Worm (Caenorhabditis elegans): ENCODE results near the gene M117.1.

The M117.1 gene

ce11 chrIV:11842121-11842520, 28.1 kb downstream of the M117.1 start, which contains the start of gene F38H4.3:
Gene F38H4.3 (plus strand): TSS chrIV:11842421.
- TF ChIP-seq unc-120 (tag; optimal IDR thresholded peaks at IDR 0.05; ENCODE audit: poor library complexity, severe bottlenecking) (no peak), elt-3 (tag; optimal IDR thresholded peaks at IDR 0.05) (no peak), nhr-237 (tag; optimal IDR thresholded peaks at IDR 0.05) (no peak), nhr-28 (tag; optimal IDR thresholded peaks at IDR 0.05) (no peak), hlh-1 (tag; optimal IDR thresholded peaks at IDR 0.05) (no peak), zip-8 (tag; optimal IDR thresholded peaks at IDR 0.05) (no peak), mab-5 (tag; optimal IDR thresholded peaks at IDR 0.05) (no peak), ceh-39 (tag; optimal IDR thresholded peaks at IDR 0.05) (no peak), ces-1 (GFP tag; optimal IDR thresholded peaks at IDR 0.05) (no peak), nhr-2 (tag; optimal IDR thresholded peaks at IDR 0.05) (no peak)

DNA sequence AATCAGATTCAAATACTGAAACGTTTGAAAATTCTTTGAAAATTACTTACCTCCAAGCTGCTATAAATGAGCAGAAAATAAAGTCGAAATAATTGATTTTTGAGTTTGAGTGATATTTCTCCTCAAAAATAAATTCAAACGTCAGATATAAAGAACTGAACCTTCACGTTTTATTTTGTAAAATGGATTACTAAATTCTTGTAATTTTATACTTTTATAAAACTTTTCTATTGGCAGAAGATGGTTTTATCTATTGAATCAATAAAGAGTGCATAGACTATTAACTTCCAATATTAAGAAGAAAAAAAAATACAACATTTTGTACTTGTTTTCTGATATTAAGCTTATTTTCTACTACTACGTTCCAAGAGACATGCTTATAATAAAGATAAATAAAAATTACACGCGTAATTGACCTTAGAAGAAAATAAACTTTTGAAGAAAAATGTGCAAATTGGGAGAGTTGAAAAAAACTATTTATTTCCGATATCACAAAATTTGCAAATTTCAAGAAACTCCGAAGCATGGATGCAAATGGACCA, 33.8 kb downstream of the M117.1 start, which contains the start of the genes F38H4.6 and F38H4.4:
Gene F38H4.6 (minus strand): TSS at position 101 of the 542 bp plus-strand sequence.
Gene F38H4.4 (plus strand): TSS at position 492 of the 542 bp plus-strand sequence.
- TF ChIP-seq mls-2 (tag; optimal IDR thresholded peaks at IDR 0.05), result no peak

DNA sequence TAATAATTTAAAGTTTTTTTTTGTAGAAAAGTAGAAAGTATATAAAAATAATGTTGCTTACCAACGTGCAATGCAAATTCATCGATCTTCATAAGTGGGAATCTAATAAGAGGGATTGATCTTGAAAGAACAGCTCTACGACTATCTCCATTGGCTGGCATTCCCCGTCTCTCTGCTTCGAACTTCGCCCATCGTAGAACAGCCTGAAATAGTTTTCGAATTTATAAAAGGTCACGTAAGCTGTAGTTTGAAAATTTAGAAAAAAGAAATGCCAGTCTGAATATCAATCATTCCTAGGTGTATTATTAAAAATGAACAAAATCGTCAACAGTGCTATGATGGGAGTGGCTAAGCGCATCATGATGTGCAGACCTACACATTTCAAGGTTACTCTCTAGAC, 37.8 kb downstream of the M117.1 start, which contains the start of gene F38H4.5:
Gene F38H4.5 (plus strand): TSS at position 301 of the 400 bp plus-strand sequence.
- TF ChIP-seq unc-120 (tag; optimal IDR thresholded peaks at IDR 0.05; ENCODE audit: poor library complexity, severe bottlenecking), result no peak
- no peak for TF ChIP-seq zip-8 (tag; optimal IDR thresholded peaks at IDR 0.05)
- no peak for TF ChIP-seq nhr-237 (tag; optimal IDR thresholded peaks at IDR 0.05)
- no peak for TF ChIP-seq elt-3 (tag; optimal IDR thresholded peaks at IDR 0.05)
- TF ChIP-seq blmp-1 (tag; optimal IDR thresholded peaks at IDR 0.05), result no peak
- TF ChIP-seq ceh-83 (GFP tag; optimal IDR thresholded peaks at IDR 0.05), result no peak
- TF ChIP-seq elt-1 (tag; optimal IDR thresholded peaks at IDR 0.05; ENCODE audit: borderline replicate concordance, insufficient read depth), result no peak
- no peak for TF ChIP-seq flh-1 (GFP tag; optimal IDR thresholded peaks at IDR 0.05)
- TF ChIP-seq bed-3 (GFP tag; optimal IDR thresholded peaks at IDR 0.05), result no peak
- no peak for TF ChIP-seq lin-32 (GFP tag; optimal IDR thresholded peaks at IDR 0.05)

- TF ChIP-seq mep-1 (tag; optimal IDR thresholded peaks at IDR 0.05), result peak; percentile 60
- TF ChIP-seq lin-32 (GFP tag; optimal IDR thresholded peaks at IDR 0.05), result no peak
- TF ChIP-seq tbx-8 (GFP tag; optimal IDR thresholded peaks at IDR 0.05), result no peak
- peak; percentile 2 for TF ChIP-seq lsy-2 (tag; optimal IDR thresholded peaks at IDR 0.05)
- TF ChIP-seq pha-4 (tag; optimal IDR thresholded peaks at IDR 0.05), result peak; percentile 81
- no peak for TF ChIP-seq nhr-12 (tag; optimal IDR thresholded peaks at IDR 0.05)
- TF ChIP-seq nhr-76 (tag; optimal IDR thresholded peaks at IDR 0.05), result no peak
- TF ChIP-seq elt-1 (tag; optimal IDR thresholded peaks at IDR 0.05; ENCODE audit: borderline replicate concordance, insufficient read depth), result no peak
- peak; percentile 24 for TF ChIP-seq sptf-1 (tag; optimal IDR thresholded peaks at IDR 0.05)
- TF ChIP-seq ceh-39 (tag; optimal IDR thresholded peaks at IDR 0.05), result peak; percentile 34
- TF ChIP-seq bed-3 (GFP tag; optimal IDR thresholded peaks at IDR 0.05), result no peak
- TF ChIP-seq M03D4.4 (tag; optimal IDR thresholded peaks at IDR 0.05), result no peak
- TF ChIP-seq ces-1 (GFP tag; optimal IDR thresholded peaks at IDR 0.05), result peak; percentile 75
- TF ChIP-seq elt-3 (tag; optimal IDR thresholded peaks at IDR 0.05), result no peak
- no peak for TF ChIP-seq ztf-11 (tag; optimal IDR thresholded peaks at IDR 0.05)
- no peak for TF ChIP-seq nhr-28 (tag; optimal IDR thresholded peaks at IDR 0.05)
- TF ChIP-seq hlh-1 (tag; optimal IDR thresholded peaks at IDR 0.05), result peak; percentile 29
- peak; percentile 8 for TF ChIP-seq drap-1 (GFP tag; optimal IDR thresholded peaks at IDR 0.05)
These were observed 40.7 kb downstream of the M117.1 start, which contains the start of gene tag-30 for ce11 chrIV:11854777-11855176. Gene tag-30 (minus strand): TSS chrIV:11855159.

- TF ChIP-seq bed-3 (GFP tag; optimal IDR thresholded peaks at IDR 0.05), result no peak
- TF ChIP-seq elt-1 (tag; optimal IDR thresholded peaks at IDR 0.05; ENCODE audit: borderline replicate concordance, insufficient read depth), result no peak
- TF ChIP-seq ceh-83 (GFP tag; optimal IDR thresholded peaks at IDR 0.05), result no peak
- no peak for TF ChIP-seq sptf-1 (tag; optimal IDR thresholded peaks at IDR 0.05)
- no peak for TF ChIP-seq lsy-2 (tag; optimal IDR thresholded peaks at IDR 0.05)
- TF ChIP-seq blmp-1 (tag; optimal IDR thresholded peaks at IDR 0.05), result no peak
- no peak for TF ChIP-seq ham-2 (GFP tag; optimal IDR thresholded peaks at IDR 0.05)
- TF ChIP-seq nhr-2 (tag; optimal IDR thresholded peaks at IDR 0.05), result no peak
- no peak for TF ChIP-seq lin-13 (tag; optimal IDR thresholded peaks at IDR 0.05)
- TF ChIP-seq tbx-8 (GFP tag; optimal IDR thresholded peaks at IDR 0.05), result no peak
- TF ChIP-seq mab-5 (tag; optimal IDR thresholded peaks at IDR 0.05), result no peak
- no peak for TF ChIP-seq ceh-43 (GFP tag; optimal IDR thresholded peaks at IDR 0.05)
- no peak for TF ChIP-seq mls-2 (tag; optimal IDR thresholded peaks at IDR 0.05)
- TF ChIP-seq unc-62 (GFP tag; optimal IDR thresholded peaks at IDR 0.05), result no peak
These were observed 41.4 kb downstream of the M117.1 start for ce11 chrIV:11855424-11855823.
